Fruit fly (Drosophila melanogaster) whole organism, embryonic: Measurements from ENCODE around the gene Upf2.

Experiments
- Ada2b ChIP-seq: fragments of 200-800 bp; sonication (Bioruptor generic); IDR thresholded peaks from 2 replicates; pipeline ENCODE4 v1.3.6; 2022; ENCODE audit warnings: missing biosample characterization, missing genetic modification characterization
- CG1024 ChIP-seq: fragments of 200-800 bp; sonication (Bioruptor generic); IDR thresholded peaks from 2 replicates; pipeline ENCODE4 v1.3.6; 2022; ENCODE audit warnings: missing biosample characterization, missing genetic modification characterization
- CG12104 ChIP-seq: fragments of 200-800 bp; sonication (Bioruptor generic); optimal IDR thresholded peaks from 3 replicates; lab custom pipeline; 2016; ENCODE audit warnings: missing biosample characterization, missing genetic modification characterization
- CG12659 ChIP-seq: fragments of 200-800 bp; sonication (Bioruptor generic); optimal IDR thresholded peaks from 3 replicates; lab custom pipeline; 2017; ENCODE audit warnings: mild to moderate bottlenecking, missing biosample characterization, missing genetic modification reagents, missing genetic modification characterization
- CG1529 ChIP-seq: fragments of 200-800 bp; sonication (Bioruptor generic); optimal IDR thresholded peaks from 3 replicates; lab custom pipeline; 2018; ENCODE audit warnings: missing biosample characterization, missing genetic modification characterization
- CG15601 ChIP-seq: fragments of 200-800 bp; sonication (Bioruptor generic); optimal IDR thresholded peaks from 3 replicates; lab custom pipeline; 2019; ENCODE audit warnings: missing biosample characterization, mild to moderate bottlenecking, missing genetic modification characterization, moderate library complexity
- CG17802 ChIP-seq: fragments of 200-800 bp; sonication (Bioruptor generic); optimal IDR thresholded peaks from 2 replicates; lab custom pipeline; 2018; ENCODE audit warnings: missing biosample characterization, mild to moderate bottlenecking, missing genetic modification characterization, moderate library complexity
- CG3065 ChIP-seq: fragments of 200-800 bp; sonication (Bioruptor generic); optimal IDR thresholded peaks from 2 replicates; lab custom pipeline; 2016; ENCODE audit warnings: missing biosample characterization, missing genetic modification characterization
- CG3163 ChIP-seq: fragments of 200-800 bp; sonication (Bioruptor generic); optimal IDR thresholded peaks from 3 replicates; lab custom pipeline; 2016; ENCODE audit warnings: missing biosample characterization, missing genetic modification characterization
- CG34224 ChIP-seq: fragments of 200-800 bp; sonication (Bioruptor generic); IDR thresholded peaks from 3 replicates; pipeline ENCODE4 v1.3.6; 2022; ENCODE audit warnings: missing biosample characterization, missing genetic modification characterization; ENCODE audit not compliant: partially characterized antibody
- CG4854 ChIP-seq: fragments of 200-800 bp; sonication (Bioruptor generic); optimal IDR thresholded peaks from 2 replicates; lab custom pipeline; 2016; ENCODE audit warnings: missing biosample characterization, missing genetic modification characterization, inconsistent platforms
- CG5180 ChIP-seq: fragments of 200-800 bp; sonication (Bioruptor generic); optimal IDR thresholded peaks from 3 replicates; lab custom pipeline; 2017; ENCODE audit warnings: missing biosample characterization, missing genetic modification characterization, mild to moderate bottlenecking, moderate library complexity, missing genetic modification reagents
- CG6272 ChIP-seq: fragments of 200-800 bp; sonication (Bioruptor generic); IDR thresholded peaks from 2 replicates; pipeline ENCODE4 v1.3.6; 2022; ENCODE audit warnings: missing biosample characterization, missing genetic modification characterization
- CG7271 ChIP-seq: fragments of 200-800 bp; sonication (Bioruptor generic); optimal IDR thresholded peaks from 2 replicates; lab custom pipeline; 2018; ENCODE audit warnings: missing biosample characterization, mild to moderate bottlenecking, missing genetic modification characterization, moderate library complexity
- CG7357 ChIP-seq: fragments of 200-800 bp; sonication (Bioruptor generic); IDR thresholded peaks from 3 replicates; pipeline ENCODE4 v1.3.6; 2022; ENCODE audit warnings: missing biosample characterization, missing genetic modification characterization
- CG7556 ChIP-seq: fragments of 200-800 bp; sonication (Bioruptor generic); optimal IDR thresholded peaks from 2 replicates; lab custom pipeline; 2017; ENCODE audit warnings: missing biosample characterization, mild to moderate bottlenecking, missing genetic modification characterization
- CG9215 ChIP-seq: fragments of 200-800 bp; sonication (Bioruptor generic); IDR thresholded peaks from 2 replicates; pipeline ENCODE4 v1.3.6; 2022; ENCODE audit warnings: missing biosample characterization, missing genetic modification characterization
- CG9437 ChIP-seq: fragments of 200-800 bp; sonication (Bioruptor generic); optimal IDR thresholded peaks from 2 replicates; lab custom pipeline; 2018; ENCODE audit warnings: missing biosample characterization, mild to moderate bottlenecking, missing genetic modification characterization
- CTCF ChIP-seq: fragments of 200-800 bp; sonication (Bioruptor generic); optimal IDR thresholded peaks from 2 replicates; lab custom pipeline; 2017; ENCODE audit warnings: missing biosample characterization, mild to moderate bottlenecking, missing genetic modification characterization, moderate library complexity
- D19A ChIP-seq: fragments of 200-800 bp; optimal IDR thresholded peaks from 3 replicates; lab custom pipeline; 2019; ENCODE audit warnings: missing biosample characterization, mild to moderate bottlenecking, missing genetic modification characterization, moderate library complexity
- D19B ChIP-seq: fragments of 200-800 bp; sonication (Bioruptor generic); optimal IDR thresholded peaks from 2 replicates; lab custom pipeline; 2017; ENCODE audit warnings: missing biosample characterization, mild to moderate bottlenecking, missing genetic modification characterization
- Eip74EF ChIP-seq, 2 experiments: fragments of 200-800 bp in 1 of 2; fragments of >200 bp in 1 of 2; sonication (Bioruptor generic) in 1 of 2; optimal IDR thresholded peaks; 2 replicates each; lab custom pipeline; 2017 to 2019; ENCODE audit warnings: missing biosample characterization in 2 of 2, missing genetic modification characterization in 2 of 2, mild to moderate bottlenecking in 1 of 2, moderate library complexity in 1 of 2
- HLH54F ChIP-seq: fragments of 200-800 bp; sonication (Bioruptor generic); optimal IDR thresholded peaks from 3 replicates; lab custom pipeline; 2016; ENCODE audit warnings: missing biosample characterization, missing genetic modification characterization
- Hand ChIP-seq: fragments of 200-800 bp; sonication (Bioruptor generic); optimal IDR thresholded peaks from 2 replicates; lab custom pipeline; 2017; ENCODE audit warnings: mild to moderate bottlenecking, missing biosample characterization, missing genetic modification reagents, missing genetic modification characterization
- HmgZ ChIP-seq: fragments of 200-800 bp; sonication (Bioruptor generic); optimal IDR thresholded peaks from 2 replicates; lab custom pipeline; 2018; ENCODE audit warnings: missing biosample characterization, mild to moderate bottlenecking, missing genetic modification characterization
- Hr3 ChIP-seq: fragments of 200-800 bp; sonication (Bioruptor generic); optimal IDR thresholded peaks from 3 replicates; lab custom pipeline; 2016; ENCODE audit warnings: missing biosample characterization, missing genetic modification characterization
- Hr51 ChIP-seq, 2 experiments: fragments of 200-800 bp; sonication (Bioruptor generic); optimal IDR thresholded peaks; 2 replicates in 1 of 2; 3 replicates in 1 of 2; lab custom pipeline; 2016 to 2018; ENCODE audit warnings: missing biosample characterization in 2 of 2, missing genetic modification characterization in 2 of 2, mild to moderate bottlenecking in 1 of 2, moderate library complexity in 1 of 2
- Lpt ChIP-seq: fragments of >200 bp; optimal IDR thresholded peaks from 2 replicates; lab custom pipeline; 2018; ENCODE audit warnings: missing biosample characterization, missing genetic modification characterization
- Oaz ChIP-seq: fragments of 200-800 bp; sonication (Bioruptor generic); IDR thresholded peaks from 2 replicates; pipeline ENCODE4 v1.3.6; 2022; ENCODE audit warnings: missing biosample characterization, missing genetic modification characterization
- Ptx1 ChIP-seq: fragments of 200-800 bp; sonication (Bioruptor generic); IDR thresholded peaks from 2 replicates; pipeline ENCODE4 v1.3.6; 2022; ENCODE audit warnings: missing biosample characterization, missing genetic modification characterization
- Rx ChIP-seq: fragments of 200-800 bp; sonication (Bioruptor generic); IDR thresholded peaks from 2 replicates; pipeline ENCODE4 v1.3.6; 2022; ENCODE audit warnings: missing biosample characterization, missing genetic modification characterization
- Sin3A ChIP-seq: fragments of >200 bp; optimal IDR thresholded peaks from 2 replicates; lab custom pipeline; 2018
- TFAM ChIP-seq: fragments of 200-800 bp; sonication (Bioruptor generic); optimal IDR thresholded peaks from 2 replicates; lab custom pipeline; 2017; ENCODE audit warnings: missing biosample characterization, missing genetic modification characterization, inconsistent platforms
- Vsx1 ChIP-seq: fragments of 200-800 bp; sonication (Bioruptor generic); optimal IDR thresholded peaks from 2 replicates; lab custom pipeline; 2017; ENCODE audit warnings: missing biosample characterization, mild to moderate bottlenecking, missing genetic modification characterization, missing genetic modification reagents
- aop ChIP-seq: fragments of 200-800 bp; sonication (Bioruptor generic); IDR thresholded peaks from 2 replicates; pipeline ENCODE4 v1.3.6; 2022; ENCODE audit warnings: missing biosample characterization, missing genetic modification characterization
- cato ChIP-seq: fragments of 200-800 bp; sonication (Bioruptor generic); optimal IDR thresholded peaks from 2 replicates; lab custom pipeline; 2016; ENCODE audit warnings: missing biosample characterization, missing genetic modification characterization, borderline replicate concordance
- chm ChIP-seq: fragments of 200-800 bp; sonication (Bioruptor generic); IDR thresholded peaks from 2 replicates; pipeline ENCODE4 v1.3.6; 2022; ENCODE audit warnings: missing biosample characterization, missing genetic modification characterization
- crol ChIP-seq: fragments of 200-800 bp; sonication (Bioruptor generic); IDR thresholded peaks from 2 replicates; pipeline ENCODE4 v1.3.6; 2022; ENCODE audit warnings: missing biosample characterization, missing genetic modification characterization
- dati ChIP-seq: fragments of 200-800 bp; sonication (Bioruptor generic); IDR thresholded peaks from 2 replicates; pipeline ENCODE4 v1.3.6; 2022; ENCODE audit warnings: missing biosample characterization, missing genetic modification characterization
- fd102C ChIP-seq: fragments of 200-800 bp; sonication (Bioruptor generic); optimal IDR thresholded peaks from 2 replicates; lab custom pipeline; 2018; ENCODE audit warnings: missing biosample characterization, mild to moderate bottlenecking, missing genetic modification characterization, moderate library complexity
- kay ChIP-seq: fragments of 200-800 bp; sonication (Bioruptor generic); optimal IDR thresholded peaks from 2 replicates; lab custom pipeline; 2016; ENCODE audit warnings: missing biosample characterization, missing genetic modification characterization
- lola ChIP-seq, 3 experiments: fragments of >200 bp in 2 of 3; fragments of 200-800 bp in 1 of 3; sonication (Bioruptor generic) in 1 of 3; optimal IDR thresholded peaks; 2 replicates each; lab custom pipeline; 2017 to 2019; ENCODE audit warnings: missing biosample characterization in 3 of 3, missing genetic modification characterization in 3 of 3, mild to moderate bottlenecking in 1 of 3, moderate library complexity in 1 of 3
- nom ChIP-seq: fragments of 200-800 bp; sonication (Bioruptor generic); optimal IDR thresholded peaks from 2 replicates; lab custom pipeline; 2017; ENCODE audit warnings: missing biosample characterization, missing genetic modification characterization, mild to moderate bottlenecking, moderate library complexity, missing genetic modification reagents
- otp ChIP-seq: fragments of 200-800 bp; sonication (Bioruptor generic); IDR thresholded peaks from 3 replicates; pipeline ENCODE4, ENCODE4 v1.3.6; 2022; ENCODE audit warnings: missing biosample characterization, missing genetic modification characterization
- p53 ChIP-seq: fragments of 200-800 bp; sonication (Bioruptor generic); optimal IDR thresholded peaks from 2 replicates; lab custom pipeline; 2016; ENCODE audit warnings: missing biosample characterization, missing genetic modification characterization
- repo ChIP-seq: fragments of 200-800 bp; sonication (Bioruptor generic); optimal IDR thresholded peaks from 2 replicates; lab custom pipeline; 2016; ENCODE audit warnings: missing biosample characterization, missing genetic modification characterization
- slou ChIP-seq: fragments of 200-800 bp; sonication (Bioruptor generic); optimal IDR thresholded peaks from 3 replicates; lab custom pipeline; 2016; ENCODE audit warnings: missing biosample characterization, missing genetic modification characterization
- sob ChIP-seq: fragments of 200-800 bp; sonication (Bioruptor generic); IDR thresholded peaks from 2 replicates; pipeline ENCODE4 v1.3.6; 2022; ENCODE audit warnings: missing biosample characterization, missing genetic modification characterization
- tup ChIP-seq: fragments of 200-800 bp; sonication (Bioruptor generic); optimal IDR thresholded peaks from 2 replicates; lab custom pipeline; 2016; ENCODE audit warnings: missing biosample characterization, mild to moderate bottlenecking, missing genetic modification characterization, moderate library complexity
- z ChIP-seq: fragments of 200-800 bp; sonication (Bioruptor generic); IDR thresholded peaks from 3 replicates; pipeline ENCODE4 v1.3.6; 2022; ENCODE audit warnings: missing biosample characterization, missing genetic modification characterization

Upf2 gene

DNA sequence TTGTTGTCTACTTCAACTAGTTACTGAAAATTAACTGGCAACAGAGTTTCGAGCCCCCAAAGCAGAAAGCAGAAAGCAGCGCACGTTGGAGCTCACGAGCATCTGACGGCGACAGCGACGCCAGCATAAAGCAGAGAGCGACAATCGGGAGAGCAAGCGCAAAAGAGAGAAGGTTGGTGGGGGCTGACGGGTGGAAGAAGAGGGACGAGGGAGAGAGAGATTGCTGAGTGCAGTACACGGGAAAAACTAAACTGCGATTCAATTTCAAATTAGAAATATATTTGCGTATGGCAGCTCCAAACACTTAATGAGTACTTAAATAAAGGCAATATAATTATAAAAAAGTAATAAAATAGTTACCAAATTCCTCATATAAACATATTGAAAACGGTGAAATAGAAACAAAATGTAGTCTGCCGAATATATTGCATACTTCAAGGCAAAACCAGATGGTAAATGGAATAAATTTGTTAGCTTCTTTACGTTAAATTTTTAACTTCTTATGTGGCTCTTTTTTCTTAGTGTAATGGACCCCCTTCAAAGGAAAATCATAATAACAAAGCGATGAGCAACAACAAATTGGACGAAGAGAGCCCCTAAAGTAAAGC, 16.9 kb upstream of the Upf2 start (continued):
- TF ChIP-seq Hr3 (GFP tag; lab: Kevin White, UChicago): peak; percentile 92
- TF ChIP-seq CG9215 (GFP tag; lab: Robert Waterston, UW): peak; percentile 92
- TF ChIP-seq CG9437 (GFP tag; lab: Kevin White, UChicago): peak; percentile 91
- peak; percentile 83 for TF ChIP-seq D19A (tag; lab: Kevin White, UChicago)
- TF ChIP-seq Eip74EF (GFP tag; optimal IDR thresholded peaks at IDR 0.05; lab: Kevin White, UChicago): peak in 1 of 2 experiments; percentile 94
- TF ChIP-seq Ada2b (GFP tag; lab: Robert Waterston, UW): peak; percentile 86
- TF ChIP-seq HmgZ (tag; lab: Kevin White, UChicago): peak; percentile 94
- TF ChIP-seq sob (GFP tag; lab: Robert Waterston, UW): peak; percentile 92
- TF ChIP-seq otp (GFP tag; lab: Robert Waterston, UW): peak; percentile 65; the same call in 2 of the 3 replicates
- TF ChIP-seq CG1024 (GFP tag; lab: Robert Waterston, UW): peak; percentile 79
- TF ChIP-seq kay (GFP tag; lab: Kevin White, UChicago): peak; percentile 87
- TF ChIP-seq Vsx1 (GFP tag; lab: Kevin White, UChicago): peak; percentile 90
- peak; percentile 90 for TF ChIP-seq CG5180
- TF ChIP-seq CG3065 (GFP tag; lab: Kevin White, UChicago): peak; percentile 84
- peak; percentile 61 for TF ChIP-seq CTCF (GFP tag; lab: Kevin White, UChicago)
- peak; percentile 48; the same call in 1 of the 3 replicates for TF ChIP-seq z
- TF ChIP-seq CG7271 (tag; lab: Kevin White, UChicago): peak; percentile 39
- TF ChIP-seq Hand: peak; percentile 95
- peak; percentile 95 for TF ChIP-seq crol
- TF ChIP-seq repo (GFP tag; lab: Kevin White, UChicago): peak; percentile 64
- TF ChIP-seq dati (GFP tag; lab: Robert Waterston, UW): peak; percentile 67
- TF ChIP-seq HLH54F (GFP tag; lab: Kevin White, UChicago): peak; percentile 72
- peak; percentile 72 for TF ChIP-seq CG4854 (GFP tag; lab: Kevin White, UChicago)
- TF ChIP-seq nom (GFP tag; lab: Kevin White, UChicago): peak; percentile 91
- TF ChIP-seq CG15601: peak; percentile 95
- TF ChIP-seq lola (GFP tag; optimal IDR thresholded peaks at IDR 0.05; lab: Kevin White, UChicago): peak in 1 of 3 experiments; percentile 90
- peak; percentile 44 for TF ChIP-seq tup
- peak; percentile 90 for TF ChIP-seq CG6272
- peak; percentile 95 for TF ChIP-seq CG12104 (GFP tag; lab: Kevin White, UChicago)
- peak; percentile 84 for TF ChIP-seq Rx (GFP tag; lab: Robert Waterston, UW)
- peak; percentile 97 for TF ChIP-seq CG7556 (GFP tag; lab: Kevin White, UChicago)
- no peak for TF ChIP-seq CG34224 (GFP tag; lab: Robert Waterston, UW)
- peak; percentile 96 for TF ChIP-seq Ptx1 (GFP tag; lab: Robert Waterston, UW)
- peak; percentile 70 for TF ChIP-seq TFAM (GFP tag; lab: Kevin White, UChicago)
- peak; percentile 55 for TF ChIP-seq CG17802 (tag; lab: Kevin White, UChicago)
- peak; percentile 52; the same call in 1 of the 2 replicates for TF ChIP-seq chm
- TF ChIP-seq CG3163 (GFP tag; lab: Kevin White, UChicago): peak; percentile 56
- TF ChIP-seq cato: peak; percentile 84
- TF ChIP-seq p53 (GFP tag; lab: Kevin White, UChicago): no peak
- TF ChIP-seq slou (GFP tag; lab: Kevin White, UChicago): peak; percentile 94
- TF ChIP-seq aop: 0 out of 2 replicates have a peak, but pooled peaks have one; percentile 8
- TF ChIP-seq D19B (GFP tag; lab: Kevin White, UChicago): peak; percentile 84
- no peak for TF ChIP-seq fd102C (GFP tag; lab: Kevin White, UChicago)
- TF ChIP-seq Sin3A (lab: Kevin White, UChicago): no peak
- TF ChIP-seq CG1529: peak; percentile 93
- TF ChIP-seq Hr51 (GFP tag; optimal IDR thresholded peaks at IDR 0.05; lab: Kevin White, UChicago): peak; percentile 80 to 97
- TF ChIP-seq Oaz (GFP tag; lab: Robert Waterston, UW): peak; percentile 84
- TF ChIP-seq Lpt (GFP tag; lab: Kevin White, UChicago): no peak
- TF ChIP-seq CG7357 (GFP tag; lab: Robert Waterston, UW): peak; percentile 87
- TF ChIP-seq CG12659: peak; percentile 98
